Worm (Caenorhabditis elegans) whole organism, young adult: ENCODE measurements around the gene srxa-1.

Experiments used
- B0019.2 ChIP-seq: fragments of 200-800 bp; sonication (Bioruptor generic); conservative IDR thresholded peaks from 2 replicates; pipeline ENCODE4 v1.3.6; 2022; ENCODE audit warnings: missing genetic modification reagents, missing genetic modification characterization, missing compliant biosample characterization
- B0261.1 ChIP-seq: sonication (generic microtip); optimal IDR thresholded peaks from 2 replicates; lab custom pipeline; 2016; ENCODE audit warnings: mild to moderate bottlenecking, missing genetic modification characterization, moderate library complexity, missing compliant biosample characterization
- B0336.3 ChIP-seq: fragments of 200-800 bp; sonication (Bioruptor generic); IDR thresholded peaks from 2 replicates; pipeline ENCODE4 v1.3.6; 2022; ENCODE audit warnings: missing genetic modification characterization, missing compliant biosample characterization
- C17E4.6 ChIP-seq: fragments of 200-800 bp; sonication (Bioruptor generic); IDR thresholded peaks from 2 replicates; pipeline ENCODE4 v1.3.6; 2022; ENCODE audit warnings: missing genetic modification reagents, missing genetic modification characterization, missing compliant biosample characterization
- F23B12.7 ChIP-seq: sonication (generic microtip); optimal IDR thresholded peaks from 2 replicates; lab custom pipeline; 2017; ENCODE audit warnings: missing genetic modification characterization, mild to moderate bottlenecking, missing compliant biosample characterization, antibody characterized with exemption, moderate library complexity; ENCODE audit not compliant: insufficient read depth
- F37B4.10 ChIP-seq: fragments of 200-800 bp; sonication (Bioruptor generic); IDR thresholded peaks from 2 replicates; pipeline ENCODE4 v1.3.6; 2022; ENCODE audit warnings: missing genetic modification characterization, missing compliant biosample characterization
- F52B5.7 ChIP-seq: sonication (generic microtip); optimal IDR thresholded peaks from 2 replicates; lab custom pipeline; 2016; ENCODE audit warnings: mild to moderate bottlenecking, missing genetic modification characterization, missing compliant biosample characterization
- K11D2.4 ChIP-seq: fragments of 200-800 bp; sonication (Bioruptor generic); IDR thresholded peaks from 2 replicates; pipeline ENCODE4 v1.3.6; 2022; ENCODE audit warnings: missing genetic modification reagents, missing genetic modification characterization, missing compliant biosample characterization
- Y53G8AR.9 ChIP-seq: fragments of 200-800 bp; sonication (Bioruptor generic); conservative IDR thresholded peaks from 2 replicates; pipeline ENCODE4 v1.3.6; 2022; ENCODE audit warnings: missing genetic modification reagents, missing genetic modification characterization, missing compliant biosample characterization
- ama-1 ChIP-seq, 3 experiments: fragments of 150-350 bp in 1 of 3; sonication (generic microtip) in 2 of 3; optimal IDR thresholded peaks; 2 replicates each; lab custom pipeline; 2014 to 2018; ENCODE audit warnings: missing biosample characterization in 2 of 3, missing genetic modification characterization in 2 of 3, missing genetic modification reagents in 2 of 3
- cebp-1 ChIP-seq, 2 experiments: fragments of 200-800 bp in 1 of 2; sonication (Bioruptor generic) in 1 of 2; sonication (generic microtip) in 1 of 2; IDR thresholded peaks in 1 of 2; optimal IDR thresholded peaks in 1 of 2; 2 replicates each; pipeline versions ENCODE4 v1.3.6 to Lab custom; 2017 to 2022; ENCODE audit warnings: missing compliant biosample characterization in 2 of 2, missing genetic modification characterization in 2 of 2, mild to moderate bottlenecking in 1 of 2, missing genetic modification reagents in 1 of 2, moderate library complexity in 1 of 2
- ceh-100 ChIP-seq: fragments of 200-800 bp; sonication (Bioruptor generic); IDR thresholded peaks from 2 replicates; pipeline ENCODE4 v1.3.6; 2022; ENCODE audit warnings: missing genetic modification reagents, missing genetic modification characterization, missing compliant biosample characterization
- ceh-27 ChIP-seq: fragments of 200-800 bp; sonication (Bioruptor generic); optimal IDR thresholded peaks from 2 replicates; lab custom pipeline; 2018; ENCODE audit warnings: mild to moderate bottlenecking, missing genetic modification characterization, moderate library complexity, missing compliant biosample characterization
- ceh-91 ChIP-seq: fragments of 200-800 bp; sonication (Bioruptor generic); IDR thresholded peaks from 2 replicates; pipeline ENCODE4 v1.3.6; 2022; ENCODE audit warnings: missing genetic modification reagents, missing genetic modification characterization, missing compliant biosample characterization
- dpff-1 ChIP-seq: sonication (generic microtip); optimal IDR thresholded peaks from 2 replicates; lab custom pipeline; 2017; ENCODE audit warnings: mild to moderate bottlenecking, missing genetic modification characterization, missing compliant biosample characterization
- efl-1 ChIP-seq: fragments of 150-350 bp; optimal IDR thresholded peaks from 2 replicates; lab custom pipeline; 2014; ENCODE audit warnings: missing biosample characterization, missing genetic modification reagents, missing genetic modification characterization
- ets-4 ChIP-seq: fragments of 200-800 bp; sonication (Bioruptor generic); optimal IDR thresholded peaks from 2 replicates; lab custom pipeline; 2018; ENCODE audit warnings: mild to moderate bottlenecking, missing genetic modification characterization, missing compliant biosample characterization
- hlh-26 ChIP-seq: fragments of 200-800 bp; sonication (Bioruptor generic); conservative IDR thresholded peaks from 2 replicates; pipeline ENCODE4 v1.3.6; 2022; ENCODE audit warnings: missing genetic modification reagents, missing genetic modification characterization, missing compliant biosample characterization
- lin-35 ChIP-seq, 3 experiments: fragments of 150-350 bp in 2 of 3; sonication (generic microtip) in 1 of 3; optimal IDR thresholded peaks; 2 replicates each; lab custom pipeline; 2014 to 2018; ENCODE audit warnings: missing biosample characterization in 3 of 3, missing genetic modification characterization in 3 of 3, missing genetic modification reagents in 3 of 3
- lsl-1 ChIP-seq: fragments of 200-800 bp; sonication (Bioruptor generic); optimal IDR thresholded peaks from 2 replicates; lab custom pipeline; 2018; ENCODE audit warnings: mild to moderate bottlenecking, missing genetic modification characterization, moderate library complexity, missing compliant biosample characterization
- lsy-27 ChIP-seq: sonication (generic microtip); optimal IDR thresholded peaks from 2 replicates; lab custom pipeline; 2017; ENCODE audit warnings: missing genetic modification characterization, mild to moderate bottlenecking, missing compliant biosample characterization, antibody characterized with exemption, missing genotype, borderline replicate concordance; ENCODE audit not compliant: insufficient read depth
- madf-10 ChIP-seq: sonication (generic microtip); optimal IDR thresholded peaks from 2 replicates; lab custom pipeline; 2016; ENCODE audit warnings: mild to moderate bottlenecking, missing genetic modification characterization, missing compliant biosample characterization
- madf-8 ChIP-seq: fragments of 200-800 bp; sonication (Bioruptor generic); conservative IDR thresholded peaks from 2 replicates; pipeline ENCODE4 v1.3.6; 2022; ENCODE audit warnings: missing genetic modification reagents, missing genetic modification characterization, missing compliant biosample characterization
- mcd-1 ChIP-seq: fragments of 200-800 bp; sonication (Bioruptor generic); IDR thresholded peaks from 2 replicates; pipeline ENCODE4 v1.3.6; 2022; ENCODE audit warnings: missing genetic modification reagents, missing genetic modification characterization, missing compliant biosample characterization
- nfyb-1 ChIP-seq: fragments of 200-800 bp; sonication (Bioruptor generic); IDR thresholded peaks from 2 replicates; pipeline ENCODE4 v1.3.6; 2022; ENCODE audit warnings: missing genetic modification reagents, missing genetic modification characterization, missing compliant biosample characterization
- nhr-120 ChIP-seq: fragments of 200-800 bp; sonication (Bioruptor generic); IDR thresholded peaks from 2 replicates; pipeline ENCODE4 v1.3.6; 2022; ENCODE audit warnings: missing genetic modification characterization, missing compliant biosample characterization
- repo-1 ChIP-seq: sonication (generic microtip); optimal IDR thresholded peaks from 2 replicates; lab custom pipeline; 2017; ENCODE audit warnings: mild to moderate bottlenecking, missing genetic modification characterization, missing compliant biosample characterization
- somi-1 ChIP-seq: fragments of 200-800 bp; sonication (Bioruptor generic); optimal IDR thresholded peaks from 2 replicates; lab custom pipeline; 2018; ENCODE audit warnings: mild to moderate bottlenecking, missing genetic modification characterization, missing compliant biosample characterization
- sptf-2 ChIP-seq: fragments of 200-800 bp; sonication (Bioruptor generic); optimal IDR thresholded peaks from 2 replicates; lab custom pipeline; 2018; ENCODE audit warnings: mild to moderate bottlenecking, missing genetic modification characterization, missing compliant biosample characterization
- tlf-1 ChIP-seq: fragments of 200-800 bp; sonication (Bioruptor generic); optimal IDR thresholded peaks from 2 replicates; lab custom pipeline; 2018; ENCODE audit warnings: mild to moderate bottlenecking, missing genetic modification characterization, missing compliant biosample characterization
- unc-130 ChIP-seq: sonication (generic microtip); optimal IDR thresholded peaks from 2 replicates; lab custom pipeline; 2016; ENCODE audit warnings: missing genetic modification reagents, missing genetic modification characterization, missing compliant biosample characterization
- ztf-22 ChIP-seq: fragments of 200-800 bp; sonication (Bioruptor generic); optimal IDR thresholded peaks from 2 replicates; lab custom pipeline; 2018; ENCODE audit warnings: mild to moderate bottlenecking, missing genetic modification characterization, moderate library complexity, missing compliant biosample characterization
- ztf-6 ChIP-seq: fragments of 200-800 bp; sonication (Bioruptor generic); IDR thresholded peaks from 2 replicates; pipeline ENCODE4 v1.3.6; 2022; ENCODE audit warnings: missing genetic modification reagents, missing genetic modification characterization, missing compliant biosample characterization

srxa-1 gene

DNA sequence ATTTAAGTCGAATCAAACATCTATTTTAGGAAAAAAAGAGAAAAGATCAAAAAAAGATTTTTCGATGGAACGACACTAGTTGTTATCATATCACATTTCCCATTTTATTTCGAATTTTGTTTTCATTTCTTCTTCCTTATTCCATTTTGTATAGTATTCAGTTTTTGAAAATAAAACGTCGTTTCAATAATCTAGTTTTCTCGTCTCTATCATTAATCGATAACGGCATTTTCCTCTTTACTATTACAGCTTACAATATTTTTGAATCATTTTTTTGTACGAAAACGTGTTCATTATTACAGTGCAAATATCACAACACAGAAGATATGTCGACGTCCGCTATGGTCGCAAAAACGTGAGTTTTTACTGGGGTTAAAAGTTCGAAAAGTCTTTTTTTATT, 18.3 kb upstream of the srxa-1 start, which contains the start of gene Y44A6C.1:
Gene Y44A6C.1 (plus strand): TSS at position 301 of the 400 bp plus-strand sequence.
- no peak for TF ChIP-seq unc-130 (GFP tag; lab: Kevin White, UChicago)
- no peak for TF ChIP-seq lsy-27 (tag; lab: Kevin White, UChicago)
- no peak for TF ChIP-seq B0019.2
- no peak for TF ChIP-seq lsl-1 (GFP tag; lab: Kevin White, UChicago)
- TF ChIP-seq ztf-6 (GFP tag; lab: Robert Waterston, UW), result no peak
- TF ChIP-seq madf-8 (GFP tag; lab: Robert Waterston, UW), result no peak
- TF ChIP-seq B0261.1 (tag; lab: Kevin White, UChicago), result no peak
- no peak for TF ChIP-seq dpff-1
- TF ChIP-seq, all 124 proteins: peak for 0

DNA sequence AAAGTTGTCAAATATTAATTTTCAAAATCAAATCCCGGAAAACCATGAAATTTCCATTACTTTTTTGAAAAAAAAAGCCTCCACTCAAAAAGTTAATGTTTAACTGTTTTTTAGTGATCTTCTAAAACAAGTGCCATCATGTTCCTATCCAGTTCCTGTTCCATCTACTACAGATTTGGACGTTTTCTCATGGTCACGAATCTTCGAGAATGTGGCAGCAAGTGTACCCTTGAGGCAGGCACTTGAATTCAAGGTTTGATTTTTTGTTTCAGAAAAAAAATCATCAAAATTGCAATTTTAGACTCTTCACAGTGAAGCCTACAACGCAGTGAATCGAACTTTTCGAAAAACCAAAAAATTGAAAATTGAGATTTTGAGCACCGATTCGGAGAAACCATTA, 17.4 kb upstream of the srxa-1 start:
- TF ChIP-seq ceh-27 (GFP tag; lab: Kevin White, UChicago) (peak; percentile 2), hlh-26 (GFP tag; lab: Robert Waterston, UW) (no peak), nhr-120 (GFP tag; lab: Robert Waterston, UW) (no peak), ama-1 (optimal IDR thresholded peaks at IDR 0.05; lab: Kevin White, UChicago) (peak; percentile 17), ama-1 (GFP tag; optimal IDR thresholded peaks at IDR 0.05; lab: Kevin White, UChicago) (no peak), ceh-91 (GFP tag; lab: Robert Waterston, UW) (no peak), ets-4 (GFP tag; lab: Kevin White, UChicago) (no peak)

DNA sequence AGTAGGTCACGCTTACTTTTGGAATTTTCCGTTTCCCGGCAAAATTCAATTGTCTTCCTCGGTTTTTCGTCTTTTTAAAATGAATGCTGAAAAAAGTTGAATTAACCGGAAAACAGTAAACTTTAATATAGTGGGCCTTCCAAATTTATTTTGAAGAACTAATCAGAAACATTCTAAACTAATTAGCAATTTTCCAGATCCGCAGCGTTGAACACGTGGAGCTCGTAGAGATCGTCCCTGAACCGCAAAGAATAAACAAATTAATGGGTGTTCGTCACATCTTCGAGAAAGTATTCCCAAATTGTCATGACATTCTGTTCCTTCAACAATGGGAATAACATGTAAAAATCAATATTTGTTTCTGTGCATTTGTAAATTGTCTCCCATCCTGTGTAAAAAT, 15.6 kb upstream of the srxa-1 start:
- no peak for TF ChIP-seq repo-1
- TF ChIP-seq Y53G8AR.9 (GFP tag; lab: Robert Waterston, UW), result peak; percentile 76
- no peak for TF ChIP-seq sptf-2 (GFP tag; lab: Kevin White, UChicago)

ce11 chrV:20716830-20717441, 15.0 kb upstream of the srxa-1 start:
- TF ChIP-seq efl-1 (GFP tag; lab: Kevin White, UChicago) (no peak), nfyb-1 (GFP tag; lab: Robert Waterston, UW) (0 out of 2 replicates have a peak, but pooled peaks have one; percentile 66), lin-35 (GFP tag; optimal IDR thresholded peaks at IDR 0.05; lab: Kevin White, UChicago) (peak in 1 of 3 experiments; percentile 38), B0336.3 (0 out of 2 replicates have a peak, but pooled peaks have one; percentile 22), ama-1 (optimal IDR thresholded peaks at IDR 0.05; lab: Kevin White, UChicago) (peak; percentile 50), ama-1 (GFP tag; optimal IDR thresholded peaks at IDR 0.05; lab: Kevin White, UChicago) (no peak), F52B5.7 (tag; lab: Kevin White, UChicago) (peak; percentile 20), C17E4.6 (GFP tag; lab: Robert Waterston, UW) (no peak), ceh-100 (GFP tag; lab: Robert Waterston, UW) (no peak), ztf-22 (peak; percentile 7), K11D2.4 (GFP tag; lab: Robert Waterston, UW) (0 out of 2 replicates have a peak, but pooled peaks have one; percentile 35), somi-1 (GFP tag; lab: Kevin White, UChicago) (no peak), F37B4.10 (GFP tag; lab: Robert Waterston, UW) (0 out of 2 replicates have a peak, but pooled peaks have one; percentile 5), mcd-1 (GFP tag; lab: Robert Waterston, UW) (0 out of 2 replicates have a peak, but pooled peaks have one; percentile 14), tlf-1 (peak; percentile 15), F23B12.7 (tag; lab: Kevin White, UChicago) (no peak), repo-1 (peak; percentile 76), madf-10 (tag; lab: Kevin White, UChicago) (no peak), cebp-1 (GFP tag; IDR thresholded peaks at IDR 0.05; lab: Robert Waterston, UW) (peak; percentile 74), cebp-1 (tag; optimal IDR thresholded peaks at IDR 0.05; lab: Kevin White, UChicago) (peak; percentile 84)
